Fruit fly (Drosophila melanogaster) whole organism, larva: ENCODE results near the gene CG11889.

Experiments used
- noc ChIP-seq: fragments of 200-800 bp; sonication (Bioruptor generic); optimal IDR thresholded peaks from 3 replicates; lab custom pipeline; 2019; ENCODE audit warnings: missing biosample characterization, mild to moderate bottlenecking, missing genetic modification characterization, moderate library complexity

CG11889 gene

DNA sequence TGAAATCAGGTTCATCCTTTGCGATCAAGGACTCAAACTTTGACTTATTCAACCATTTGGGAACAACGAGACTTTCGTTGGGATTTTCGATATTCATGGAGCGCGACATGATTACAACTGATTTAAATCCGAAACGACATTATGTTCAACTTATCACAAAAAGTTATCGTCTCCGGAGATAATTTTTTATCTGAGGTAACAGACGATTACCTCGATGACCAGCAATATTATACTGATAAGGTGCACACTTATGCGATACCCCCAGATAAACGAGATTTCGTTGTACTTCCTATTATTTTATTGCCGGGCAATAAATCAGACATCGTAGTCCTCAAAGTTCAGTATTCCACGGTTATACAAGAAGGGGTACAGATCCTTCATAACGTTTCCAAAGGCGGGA is 27.7 kb downstream of the CG11889 start, which contains the start of gene CG31097:
CG31097 (minus strand) TSS at position 101 of the 400 bp plus-strand sequence.
- TF ChIP-seq noc, result no peak

DNA sequence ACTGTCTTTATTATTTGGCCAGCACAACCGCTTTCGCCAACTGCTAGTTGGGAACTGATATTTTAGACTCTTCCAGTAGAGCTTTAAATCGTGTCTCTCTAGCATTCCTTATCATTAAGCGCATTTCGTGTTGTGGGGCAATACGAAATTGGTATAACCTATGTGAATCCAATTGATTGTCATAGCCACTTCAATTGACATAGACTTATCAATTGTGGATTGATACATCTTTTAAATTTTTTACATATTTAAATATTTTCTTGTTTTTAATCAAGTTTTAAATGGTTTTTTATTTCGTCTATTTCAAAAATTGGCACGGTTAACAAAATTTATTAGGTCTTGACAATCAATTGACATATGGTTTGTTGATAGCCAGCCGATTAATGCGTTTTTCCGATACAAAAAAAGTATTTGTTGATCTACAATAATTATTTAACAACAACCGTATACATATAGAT is 29.5 kb downstream of the CG11889 start, which contains the start of gene CG31288:
CG31288 (minus strand) TSS at position 51 of the 458 bp plus-strand sequence.
- TF ChIP-seq noc, result no peak

DNA sequence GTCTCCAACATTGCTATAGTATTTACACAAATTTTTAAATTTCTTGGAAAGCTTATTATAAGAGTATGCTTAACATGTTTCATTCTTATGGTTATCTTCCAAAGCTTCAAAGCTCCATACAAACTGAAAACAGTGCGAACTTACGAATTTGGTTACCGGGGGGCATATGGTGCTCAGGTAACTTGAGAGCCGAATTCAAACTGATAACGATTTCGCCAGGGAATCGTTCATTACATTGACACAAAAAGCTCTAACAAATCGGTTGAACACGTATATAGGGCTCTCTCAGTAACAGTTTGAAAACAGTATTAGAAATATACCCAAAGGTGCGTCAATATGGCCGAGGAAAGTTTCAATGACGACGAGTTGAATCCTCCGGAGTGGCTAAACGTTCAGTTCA is 30.6 kb downstream of the CG11889 start, which contains the start of gene CG13659:
CG13659 (plus strand) TSS at position 317 of the 400 bp plus-strand sequence.
- no peak for TF ChIP-seq noc

DNA sequence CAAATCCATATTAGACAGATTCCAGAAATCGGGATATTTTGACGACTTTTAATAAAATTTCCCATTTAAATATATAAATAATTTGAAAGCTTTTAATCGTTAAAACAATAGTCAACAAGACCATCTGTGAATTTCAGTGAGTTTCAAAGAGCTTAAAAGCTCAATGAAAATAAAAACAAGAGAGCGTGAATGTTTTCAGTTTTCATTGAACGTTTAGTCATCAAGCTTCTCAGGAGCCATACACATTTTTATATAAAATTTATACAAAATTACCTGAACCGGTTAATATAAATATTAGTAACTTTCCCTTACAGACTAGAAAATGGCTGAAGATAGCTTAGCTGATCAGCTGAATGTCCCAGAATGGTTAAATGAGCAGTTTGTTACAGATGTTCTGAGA is 32.2 kb downstream of the CG11889 start, which contains the start of gene CG31370:
CG31370 (plus strand) TSS at position 226 of the 400 bp plus-strand sequence.
- TF ChIP-seq noc, result no peak

DNA sequence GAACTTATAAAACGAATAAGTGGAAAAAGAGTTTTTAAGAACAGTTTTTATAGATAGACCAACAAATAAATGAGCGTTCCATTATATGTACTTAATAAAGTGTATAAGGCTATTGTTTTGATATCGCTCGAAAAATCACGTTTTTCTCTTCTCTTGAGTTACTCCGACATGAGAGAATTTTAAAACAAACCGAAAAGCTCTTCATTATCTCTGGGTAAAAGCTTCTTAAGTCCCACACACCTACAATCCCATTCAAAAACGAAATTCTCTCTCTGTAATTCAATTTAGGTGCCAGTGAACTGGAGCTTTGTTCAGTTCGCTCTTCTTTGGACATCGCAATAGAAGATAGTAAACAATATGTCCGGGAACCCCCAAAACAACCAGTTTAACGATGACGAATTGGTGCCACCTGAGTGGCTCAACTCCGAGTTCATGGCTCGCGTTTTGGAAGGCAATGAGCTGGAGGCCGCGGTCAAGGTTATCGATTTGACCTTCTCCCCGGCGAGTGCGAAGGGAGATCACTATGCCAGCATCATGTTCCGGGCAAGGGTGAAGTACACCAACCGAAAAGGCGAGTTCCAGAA is 33.9 kb downstream of the CG11889 start, which contains the start of gene CG31436:
CG31436 (plus strand) TSS at position 281 of the 584 bp plus-strand sequence.
- TF ChIP-seq noc, result no peak

DNA sequence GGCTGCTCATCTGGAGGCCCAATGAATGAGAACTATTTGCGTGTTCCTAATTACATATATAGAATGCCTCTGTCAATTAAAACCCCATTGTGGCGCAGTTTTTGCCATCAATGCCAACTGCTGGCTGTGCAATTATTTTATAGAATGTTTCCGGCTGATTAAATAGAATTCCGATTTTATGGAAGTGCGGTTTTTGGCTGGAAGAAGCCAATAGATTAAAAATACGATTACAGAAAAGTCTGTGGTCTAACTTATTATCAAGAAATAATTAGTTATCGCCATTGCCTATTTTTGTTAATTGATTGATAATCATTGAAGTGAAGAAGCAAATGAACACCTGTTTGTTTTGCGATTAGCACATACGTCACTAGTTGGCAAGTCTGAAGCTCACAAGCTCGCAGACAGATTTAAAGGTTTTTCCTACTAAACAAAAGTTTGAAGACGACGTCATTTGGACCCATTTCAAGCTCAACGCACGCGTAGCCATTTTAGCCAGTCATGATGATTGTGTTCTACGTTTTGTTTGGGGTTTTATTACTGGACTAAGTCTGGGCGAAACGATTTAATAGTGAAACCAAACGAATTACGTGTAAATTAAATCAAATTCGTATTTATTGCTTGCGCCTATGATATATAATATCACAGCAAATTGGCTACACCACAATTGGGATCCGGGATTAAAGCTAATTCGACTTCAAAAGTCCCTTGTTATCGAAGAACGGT is 36.0 kb downstream of the CG11889 start:
- peak; percentile 47 for TF ChIP-seq noc

DNA sequence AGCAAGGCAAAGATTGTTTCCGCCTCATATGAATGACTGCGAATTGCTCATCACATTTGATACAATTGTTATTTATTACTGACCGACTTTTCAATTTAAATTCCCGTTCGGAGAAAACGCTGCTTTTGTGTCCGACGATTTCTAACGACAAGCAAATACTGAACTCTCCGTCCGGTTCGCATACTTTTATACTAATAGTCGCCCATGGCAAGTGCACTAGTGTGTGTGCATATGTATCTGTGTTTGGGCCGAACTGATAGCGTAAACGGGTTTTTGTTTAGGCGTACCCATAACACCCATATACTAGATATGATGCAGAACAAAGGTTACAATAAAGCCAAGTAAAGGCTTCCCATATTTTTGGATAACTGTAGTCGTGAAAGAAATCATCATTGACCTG is 38.2 kb downstream of the CG11889 start, which contains the start of gene CG10550:
CG10550 (minus strand) TSS at position 164 of the 400 bp plus-strand sequence.
- TF ChIP-seq noc, result no peak

DNA sequence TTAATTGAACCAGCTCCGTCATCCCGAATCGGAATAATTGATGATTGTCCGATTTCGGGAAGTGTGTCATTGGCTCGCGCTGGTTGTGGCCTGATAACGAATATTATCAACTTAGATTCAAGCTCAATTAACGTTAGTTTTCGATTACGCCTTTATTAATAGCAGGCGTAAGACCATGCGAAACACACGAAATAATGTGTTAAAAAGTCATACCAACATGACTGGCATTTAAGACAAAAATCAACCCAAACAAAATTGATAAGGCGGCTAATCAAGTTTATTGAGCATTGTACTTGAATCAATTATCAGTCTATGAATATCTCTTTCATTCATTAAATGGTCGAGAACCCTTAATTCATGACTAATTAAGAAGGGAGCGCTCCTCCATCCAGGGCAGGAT is 39.2 kb downstream of the CG11889 start:
- peak; percentile 1 for TF ChIP-seq noc

DNA sequence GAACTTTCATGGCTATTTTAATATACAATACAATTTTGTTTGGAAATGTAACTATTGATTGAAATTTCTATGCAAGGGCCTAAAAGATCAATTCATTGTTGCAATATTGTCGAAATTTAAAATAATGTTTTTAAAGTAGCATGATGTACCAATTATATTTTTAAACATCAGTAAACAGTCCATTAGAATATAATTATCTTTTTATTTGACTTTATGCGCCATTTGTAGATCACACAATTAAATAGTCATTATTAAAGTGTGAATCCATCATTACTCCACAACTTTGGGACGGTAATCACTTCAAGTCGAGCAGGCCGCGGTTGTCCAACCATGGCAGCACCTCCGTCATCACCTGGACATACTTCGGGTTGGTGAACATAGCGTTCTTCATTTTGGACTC is 40.8 kb downstream of the CG11889 start, which contains the start of gene CG31099:
CG31099 (minus strand) TSS at position 101 of the 400 bp plus-strand sequence.
- TF ChIP-seq noc, result no peak

DNA sequence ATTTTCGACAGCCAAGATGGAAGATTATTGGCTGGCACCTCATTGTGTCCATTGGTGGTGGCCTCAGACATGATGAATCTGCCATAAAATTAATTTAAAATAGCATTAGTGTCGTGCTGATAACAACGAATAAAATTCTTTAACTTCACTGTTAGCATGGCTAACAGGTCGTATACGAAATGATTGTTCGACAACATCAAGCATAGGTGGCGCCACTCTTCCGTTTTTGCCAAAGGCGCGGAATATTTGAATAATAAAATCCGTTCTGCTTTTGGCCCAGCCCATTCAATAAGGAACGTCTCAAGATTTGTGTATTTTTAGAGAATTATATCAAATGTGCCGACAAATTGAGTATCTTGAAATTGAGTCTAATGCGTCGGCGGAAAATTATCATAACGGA is 42.6 kb downstream of the CG11889 start:
- no peak for TF ChIP-seq noc

DNA sequence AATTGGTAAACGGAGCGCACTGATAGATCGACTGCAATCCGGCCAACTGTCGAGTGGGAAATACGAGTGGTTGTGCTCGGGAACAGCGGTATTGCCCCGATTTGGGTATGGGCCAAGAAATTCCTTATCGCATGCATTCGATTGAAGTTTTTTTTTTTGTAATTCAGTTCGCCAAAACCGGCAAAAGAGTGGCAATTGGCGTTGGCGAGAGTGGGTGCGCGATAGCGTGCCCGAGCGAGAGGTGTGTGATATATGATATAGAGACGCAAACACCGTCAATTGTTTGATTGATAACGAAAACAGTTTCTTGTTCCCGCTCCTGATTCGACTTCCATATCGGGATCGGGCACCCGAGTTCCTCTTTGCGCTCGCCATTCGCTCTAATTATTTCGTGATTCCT is 43.8 kb downstream of the CG11889 start, which contains the start of gene CG31087:
CG31087 (minus strand) TSS at position 63 of the 400 bp plus-strand sequence.
- no peak for TF ChIP-seq noc

DNA sequence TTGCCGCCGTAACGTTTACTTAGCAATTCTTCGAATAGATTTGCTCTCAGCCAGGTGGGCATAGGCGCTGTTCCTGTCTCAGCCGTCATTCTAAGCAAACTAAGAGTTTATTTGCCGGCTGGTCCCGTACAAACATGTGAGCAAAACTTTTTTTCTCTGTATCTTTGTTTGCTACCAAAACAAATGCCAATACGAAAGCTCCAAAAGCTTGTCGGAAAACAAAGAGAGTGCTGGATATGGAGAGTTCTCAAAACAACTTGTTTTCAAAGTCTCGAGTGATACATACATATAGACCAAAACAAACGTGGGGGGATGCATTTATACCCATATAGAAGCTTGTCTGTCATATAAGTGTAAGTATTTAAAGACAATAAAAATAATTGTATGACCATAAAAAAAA is 46.0 kb downstream of the CG11889 start, which contains the start of gene CG10559:
CG10559 (minus strand) TSS at position 101 of the 400 bp plus-strand sequence.
- no peak for TF ChIP-seq noc

DNA sequence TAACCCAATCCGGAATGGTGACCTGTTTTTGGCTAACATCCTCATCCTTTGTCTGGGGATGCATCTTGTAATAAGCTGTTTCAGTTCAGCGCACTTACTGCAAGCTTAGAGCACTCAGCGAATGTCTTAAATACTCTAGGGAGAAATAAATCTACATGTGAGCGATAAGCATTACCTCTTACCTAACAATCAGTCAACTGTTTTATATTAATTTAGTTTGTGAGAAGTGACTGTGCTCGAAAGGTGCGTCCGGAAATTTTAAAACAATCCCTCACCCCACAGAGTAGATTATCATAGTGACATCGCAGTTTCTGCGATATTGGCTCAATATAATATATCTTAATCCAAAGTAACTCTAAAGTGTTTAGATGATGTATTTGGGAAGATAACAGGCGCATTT is 48.0 kb downstream of the CG11889 start, which contains the start of gene CG10553:
CG10553 (minus strand) TSS at position 101 of the 400 bp plus-strand sequence.
- TF ChIP-seq noc, result no peak

DNA sequence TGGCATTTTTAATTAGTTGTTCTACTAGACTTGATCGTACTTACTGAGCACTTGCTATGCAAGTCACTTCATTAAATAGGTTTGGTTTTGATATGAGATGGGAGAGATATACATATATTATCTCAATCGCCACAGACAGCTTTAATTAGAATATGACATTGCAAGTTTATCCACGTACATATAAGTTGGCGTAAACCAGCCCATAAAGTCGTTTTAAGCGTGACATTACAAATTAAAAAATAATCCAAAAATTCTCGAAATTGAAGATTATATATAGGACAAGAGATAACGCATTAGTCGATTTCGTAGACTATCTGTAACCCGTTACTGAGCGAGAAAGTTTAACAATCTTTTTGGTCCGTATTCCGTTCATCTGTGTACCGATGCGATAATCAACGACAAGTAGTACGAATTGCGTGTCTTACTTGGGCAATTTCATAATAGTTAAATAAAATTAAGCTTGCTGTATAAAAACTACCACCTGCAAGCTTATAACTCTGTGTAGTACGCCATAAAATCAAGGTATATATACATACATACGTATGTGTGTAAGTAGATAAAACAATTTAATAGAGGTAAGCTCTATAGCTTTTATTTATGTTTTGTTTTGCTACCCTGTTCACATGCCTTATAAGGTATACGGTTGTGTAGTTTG is 50.2 kb downstream of the CG11889 start, which contains the start of gene CG10560:
CG10560 (minus strand) TSS at position 51 of the 655 bp plus-strand sequence.
- no peak for TF ChIP-seq noc

DNA sequence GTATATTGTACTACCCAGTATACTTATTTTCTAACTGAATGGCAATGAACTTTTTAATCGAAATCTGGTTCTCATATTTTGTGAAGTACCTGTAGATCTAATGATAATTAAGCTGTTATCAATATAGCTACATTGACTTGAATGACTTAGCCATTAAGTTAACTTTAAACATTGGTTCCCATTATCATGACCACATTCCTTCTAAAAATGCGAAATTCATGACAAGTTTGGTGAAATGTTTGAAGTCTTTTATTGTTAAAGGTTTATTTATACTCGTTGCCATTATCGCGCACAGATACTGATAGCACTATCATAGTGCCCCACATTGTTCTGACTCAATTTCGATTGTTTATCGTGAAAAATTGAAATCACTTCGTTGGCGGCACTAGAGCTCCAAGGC is 50.9 kb downstream of the CG11889 start:
- TF ChIP-seq noc, result peak; percentile 34

DNA sequence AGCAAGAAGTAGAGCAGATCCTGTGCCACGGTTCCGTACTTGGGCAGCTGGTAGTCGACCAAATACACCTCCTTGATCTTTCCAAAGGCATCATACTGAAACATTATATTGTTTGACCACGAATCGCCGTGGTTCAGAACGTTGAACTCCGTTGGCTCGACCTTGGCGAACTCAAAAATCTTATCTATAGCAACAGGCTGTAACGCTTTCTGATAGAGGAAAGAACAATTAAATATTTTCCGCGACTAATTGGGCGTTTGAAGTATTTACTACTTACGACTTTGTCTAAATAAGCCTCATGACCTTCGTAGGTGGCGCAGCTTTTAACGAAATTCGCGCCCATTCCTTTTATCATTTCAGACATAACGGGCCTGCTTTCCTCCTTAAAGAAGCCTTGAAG is 51.7 kb downstream of the CG11889 start:
- no peak for TF ChIP-seq noc

DNA sequence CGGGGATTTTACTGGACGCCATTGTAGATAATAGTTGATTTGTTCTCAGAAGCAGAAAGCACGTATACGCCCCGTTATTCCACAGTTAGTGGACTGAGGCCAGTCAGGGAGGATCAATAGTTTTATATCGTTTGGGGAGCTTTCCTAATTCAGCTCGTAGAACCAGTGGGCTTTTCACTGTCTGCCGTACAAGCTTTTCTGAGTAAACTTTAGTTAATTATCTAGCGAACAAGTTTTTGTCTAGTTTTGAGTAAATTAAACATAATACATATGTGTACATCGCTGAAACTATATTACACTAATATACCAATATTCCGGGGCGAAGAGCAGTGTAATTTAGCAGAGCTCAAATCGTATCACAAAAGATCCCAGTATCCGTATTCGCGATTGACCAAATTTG is 52.6 kb downstream of the CG11889 start, which contains the start of gene CG10562:
CG10562 (minus strand) TSS at position 101 of the 400 bp plus-strand sequence.
- no peak for TF ChIP-seq noc
